Worm (Caenorhabditis elegans): ENCODE results near the gene Y66D12A.13.
A peak's percentile ranks its signal among the peaks of the same experiment; 100 is the strongest.

Y66D12A.13 gene

DNA sequence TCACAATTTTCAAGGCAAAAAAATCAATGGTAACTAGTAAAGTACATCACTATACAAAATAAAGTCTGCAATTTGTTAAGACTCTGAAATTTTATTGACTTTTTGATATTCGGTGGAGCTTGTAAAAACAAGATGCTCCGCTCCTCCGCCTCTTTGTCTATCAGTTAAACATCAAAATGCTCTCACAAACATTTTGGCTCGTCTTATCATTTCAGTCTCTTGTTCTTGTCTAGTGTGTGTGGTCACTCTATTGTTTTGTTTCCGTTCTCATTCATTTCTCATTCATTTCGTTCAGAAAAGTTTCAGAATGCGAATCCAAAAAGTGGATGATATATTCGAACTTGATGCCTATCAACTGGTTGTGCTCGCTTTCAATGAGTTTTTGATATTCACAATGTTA is at the start of gene Y66D12A.13:
Y66D12A.13 (plus strand) TSS at position 301 of the 400 bp plus-strand sequence.
- TF ChIP-seq die-1 (tag; optimal IDR thresholded peaks at IDR 0.05) = no peak
- peak; percentile 29 for TF ChIP-seq nhr-80 (tag; optimal IDR thresholded peaks at IDR 0.05)

- TF ChIP-seq Y53F4B.3 (GFP tag; IDR thresholded peaks at IDR 0.05) = no peak
- no peak for TF ChIP-seq ets-4 (GFP tag; optimal IDR thresholded peaks at IDR 0.05)
- TF ChIP-seq egl-44 (GFP tag; IDR thresholded peaks at IDR 0.05) = no peak
Measured at ce11 chrIII:11500647-11501046, 47.5 kb upstream of the Y66D12A.13 start, which contains the start of gene nars-2. nars-2 (minus strand) TSS chrIII:11500747.

DNA sequence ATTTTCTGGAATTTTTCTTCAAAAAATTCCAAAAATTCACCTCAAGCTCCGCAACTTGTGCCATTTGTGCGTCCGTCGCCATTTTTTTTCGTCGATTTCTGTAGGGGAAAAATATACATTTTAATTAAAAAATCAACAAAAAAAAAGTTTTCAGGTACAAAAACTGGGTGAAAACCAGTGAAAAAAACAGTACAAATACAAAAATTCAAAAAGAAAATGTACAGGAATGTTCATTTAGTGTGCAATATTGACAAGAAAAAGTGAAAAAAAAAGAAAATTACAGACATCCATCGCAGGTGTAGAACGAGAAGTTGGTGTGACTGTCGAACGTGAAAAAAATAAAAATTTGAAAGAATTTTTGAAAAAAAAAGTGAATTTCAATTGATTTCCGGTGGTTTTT is 45.4 kb upstream of the Y66D12A.13 start, which contains the start of gene tin-10:
tin-10 (minus strand) TSS at position 101 of the 400 bp plus-strand sequence.
- TF ChIP-seq lir-1 (GFP tag; conservative IDR thresholded peaks at IDR 0.05) (no peak), lag-1 (GFP tag; IDR thresholded peaks at IDR 0.05) (no peak), Y95B8A.8 (GFP tag; IDR thresholded peaks at IDR 0.05) (no peak), lin-54 (GFP tag; optimal IDR thresholded peaks at IDR 0.05) (no peak), F52B5.7 (tag; optimal IDR thresholded peaks at IDR 0.05) (no peak), ztf-6 (GFP tag; IDR thresholded peaks at IDR 0.05) (no peak), T26A5.8 (tag; optimal IDR thresholded peaks at IDR 0.05) (no peak), madf-6 (GFP tag; IDR thresholded peaks at IDR 0.05) (no peak), lsl-1 (GFP tag; optimal IDR thresholded peaks at IDR 0.05) (no peak), mxl-1 (tag; optimal IDR thresholded peaks at IDR 0.05) (no peak), nhr-27 (tag; optimal IDR thresholded peaks at IDR 0.05) (no peak), xnd-1 (tag; optimal IDR thresholded peaks at IDR 0.05) (no peak), mel-28 (tag; optimal IDR thresholded peaks at IDR 0.05; ENCODE audit: borderline replicate concordance) (no peak), unc-130 (GFP tag; optimal IDR thresholded peaks at IDR 0.05) (no peak), ztf-26 (tag; optimal IDR thresholded peaks at IDR 0.05) (no peak), egl-18 (GFP tag; IDR thresholded peaks at IDR 0.05) (no peak), ceh-91 (GFP tag; IDR thresholded peaks at IDR 0.05) (no peak)

DNA sequence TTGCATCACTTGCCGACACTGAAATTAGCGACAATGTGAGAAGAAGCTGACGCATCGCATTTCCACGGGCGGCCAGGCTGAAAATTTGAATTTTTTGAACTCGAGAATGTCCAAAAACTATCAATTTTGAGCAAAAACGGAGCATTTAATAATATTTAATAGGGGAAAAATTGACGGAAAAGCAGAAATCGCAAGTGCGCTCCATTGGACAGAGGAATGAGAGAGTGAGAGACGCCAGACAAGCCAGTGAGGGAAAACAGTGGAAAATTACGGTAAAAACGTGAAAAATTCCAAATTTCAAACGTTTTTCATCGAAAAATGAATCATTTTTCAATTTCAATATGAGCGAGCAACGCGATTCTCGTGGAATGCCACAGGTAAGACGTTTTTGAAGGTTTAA is 43.0 kb upstream of the Y66D12A.13 start, which contains the start of the genes Y66D12A.21 and spe-6:
Y66D12A.21 (minus strand) TSS at position 90 of the 400 bp plus-strand sequence.
spe-6 (plus strand) TSS at position 276 of the 400 bp plus-strand sequence.
- TF ChIP-seq hmg-1.2 (GFP tag; IDR thresholded peaks at IDR 0.05) (peak; percentile 15; the same call in 1 of the 2 replicates), lag-1 (GFP tag; IDR thresholded peaks at IDR 0.05) (no peak), lin-54 (GFP tag; optimal IDR thresholded peaks at IDR 0.05) (peak; percentile 20), mcd-1 (GFP tag; IDR thresholded peaks at IDR 0.05) (peak; percentile 74)

DNA sequence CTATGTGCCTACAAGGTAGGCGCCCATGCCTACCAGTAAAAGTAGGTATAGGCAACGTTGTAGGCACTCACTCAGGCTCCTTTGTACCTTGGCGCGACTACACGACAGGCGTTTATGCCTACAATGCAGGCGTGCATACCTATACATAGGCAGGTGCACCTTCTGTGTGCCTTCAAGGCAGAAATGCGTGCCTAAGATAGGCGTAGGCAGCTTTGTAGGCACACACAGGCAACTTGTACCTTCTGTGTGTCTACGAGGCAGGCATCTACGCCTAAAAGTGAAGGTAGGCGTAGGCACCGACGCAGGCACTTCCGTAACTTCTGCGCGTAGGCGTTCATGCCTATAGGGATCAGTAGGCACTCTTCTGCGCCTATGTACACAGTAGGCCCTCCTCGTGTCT is 42.5 kb upstream of the Y66D12A.13 start:
- TF ChIP-seq sea-2 (GFP tag; IDR thresholded peaks at IDR 0.05) (0 out of 2 replicates have a peak, but pooled peaks have one; percentile 6), F10E7.11 (tag; optimal IDR thresholded peaks at IDR 0.05) (no peak)

- TF ChIP-seq Y95B8A.8 (GFP tag; IDR thresholded peaks at IDR 0.05) (no peak), lin-54 (GFP tag; optimal IDR thresholded peaks at IDR 0.05) (peak; percentile 7), D2030.7 (GFP tag; IDR thresholded peaks at IDR 0.05) (peak; percentile 26; the same call in 1 of the 2 replicates), rpc-1 (optimal IDR thresholded peaks at IDR 0.05) (no peak), rpc-1 (tag; optimal IDR thresholded peaks at IDR 0.05) (no peak), lsl-1 (GFP tag; optimal IDR thresholded peaks at IDR 0.05) (peak; percentile 73), lin-26 (GFP tag; IDR thresholded peaks at IDR 0.05) (no peak), F33H1.4 (GFP tag; IDR thresholded peaks at IDR 0.05) (peak; percentile 77), lir-1 (GFP tag; conservative IDR thresholded peaks at IDR 0.05) (no peak), nhr-179 (tag; optimal IDR thresholded peaks at IDR 0.05) (no peak), madf-6 (GFP tag; IDR thresholded peaks at IDR 0.05) (peak; percentile 21; the same call in 1 of the 2 replicates), F49E8.2 (tag; optimal IDR thresholded peaks at IDR 0.05; ENCODE audit: insufficient read depth) (no peak)
Measured at ce11 chrIII:11508816-11509215, 39.4 kb upstream of the Y66D12A.13 start, which contains the start of gene Y66D12A.19. Y66D12A.19 (plus strand) TSS chrIII:11509081.

Measured in whole organism, young adult.